Worm (Caenorhabditis elegans) whole organism, young adult: Measurements from ENCODE around the gene Y57G11B.8.
"Not testable (repeated sequence)": the region's sequence is repeated elsewhere in the genome, so short reads cannot be mapped to it uniquely, and the experiment has no call there.

ENCODE experiments used
- B0336.3 ChIP-seq: fragments of 200-800 bp; sonication (Bioruptor generic); IDR thresholded peaks from 2 replicates; pipeline ENCODE4 v1.3.6; 2022; ENCODE audit warnings: missing genetic modification characterization, missing compliant biosample characterization
- C06A6.2 ChIP-seq: fragments of 200-800 bp; sonication (Bioruptor generic); conservative IDR thresholded peaks from 2 replicates; pipeline ENCODE4 v1.3.6; 2022; ENCODE audit warnings: missing genetic modification characterization, missing compliant biosample characterization
- D2030.7 ChIP-seq: fragments of 200-800 bp; sonication (Bioruptor generic); IDR thresholded peaks from 2 replicates; pipeline ENCODE4 v1.3.6; 2022; ENCODE audit warnings: missing genetic modification reagents, missing genetic modification characterization, missing compliant biosample characterization
- F33H1.4 ChIP-seq: fragments of 200-800 bp; sonication (Bioruptor generic); IDR thresholded peaks from 2 replicates; pipeline ENCODE4 v1.3.6; 2022; ENCODE audit warnings: missing genetic modification reagents, missing genetic modification characterization, missing compliant biosample characterization
- F39B2.1 ChIP-seq: fragments of 200-800 bp; sonication (Bioruptor generic); IDR thresholded peaks from 2 replicates; pipeline ENCODE4 v1.3.6; 2022; ENCODE audit warnings: missing genetic modification reagents, missing genetic modification characterization, missing compliant biosample characterization
- F49E8.2 ChIP-seq: sonication (generic microtip); optimal IDR thresholded peaks from 3 replicates; lab custom pipeline; 2017; ENCODE audit warnings: missing genetic modification characterization, mild to moderate bottlenecking, missing compliant biosample characterization, antibody characterized with exemption, moderate library complexity; ENCODE audit not compliant: insufficient read depth
- K12H6.12 ChIP-seq: fragments of 200-800 bp; sonication (Bioruptor generic); optimal IDR thresholded peaks from 2 replicates; lab custom pipeline; 2018; ENCODE audit warnings: mild to moderate bottlenecking, missing genetic modification characterization, missing compliant biosample characterization
- T07F8.4 ChIP-seq: sonication (generic microtip); optimal IDR thresholded peaks from 2 replicates; lab custom pipeline; 2016; ENCODE audit warnings: mild to moderate bottlenecking, missing genetic modification characterization, moderate library complexity, missing compliant biosample characterization
- Y56A3A.18 ChIP-seq: fragments of 200-800 bp; sonication (Bioruptor generic); IDR thresholded peaks from 2 replicates; pipeline ENCODE4 v1.3.6; 2022; ENCODE audit warnings: missing genetic modification reagents, missing genetic modification characterization, missing compliant biosample characterization
- ZK185.1 ChIP-seq: sonication (generic microtip); optimal IDR thresholded peaks from 2 replicates; lab custom pipeline; 2016; ENCODE audit warnings: mild to moderate bottlenecking, missing genetic modification characterization, missing compliant biosample characterization; ENCODE audit not compliant: poor library complexity, severe bottlenecking
- ama-1 ChIP-seq, 3 experiments: fragments of 150-350 bp in 1 of 3; sonication (generic microtip) in 2 of 3; optimal IDR thresholded peaks; 2 replicates each; lab custom pipeline; 2014 to 2018; ENCODE audit warnings: missing biosample characterization in 2 of 3, missing genetic modification characterization in 2 of 3, missing genetic modification reagents in 2 of 3
- ceh-27 ChIP-seq: fragments of 200-800 bp; sonication (Bioruptor generic); optimal IDR thresholded peaks from 2 replicates; lab custom pipeline; 2018; ENCODE audit warnings: mild to moderate bottlenecking, missing genetic modification characterization, moderate library complexity, missing compliant biosample characterization
- dpl-1 ChIP-seq: fragments of 150-350 bp; optimal IDR thresholded peaks from 2 replicates; lab custom pipeline; 2014; ENCODE audit warnings: missing biosample characterization, missing genetic modification reagents, missing genetic modification characterization
- efl-1 ChIP-seq: fragments of 150-350 bp; optimal IDR thresholded peaks from 2 replicates; lab custom pipeline; 2014; ENCODE audit warnings: missing biosample characterization, missing genetic modification reagents, missing genetic modification characterization
- egl-18 ChIP-seq: fragments of 200-800 bp; sonication (Bioruptor generic); IDR thresholded peaks from 2 replicates; pipeline ENCODE4 v1.3.6; 2022; ENCODE audit warnings: missing genetic modification reagents, missing genetic modification characterization, missing compliant biosample characterization
- egl-44 ChIP-seq: fragments of 200-800 bp; sonication (Bioruptor generic); IDR thresholded peaks from 2 replicates; pipeline ENCODE4 v1.3.6; 2022; ENCODE audit warnings: missing genetic modification reagents, missing genetic modification characterization, missing compliant biosample characterization
- egrh-3 ChIP-seq: fragments of 200-800 bp; sonication (Bioruptor generic); IDR thresholded peaks from 2 replicates; pipeline ENCODE4 v1.3.6; 2022; ENCODE audit warnings: missing genetic modification reagents, missing genetic modification characterization, missing compliant biosample characterization
- ekl-4 ChIP-seq: fragments of 200-800 bp; sonication (Bioruptor generic); IDR thresholded peaks from 2 replicates; pipeline ENCODE4 v1.3.6; 2022; ENCODE audit warnings: missing genetic modification reagents, missing genetic modification characterization, missing compliant biosample characterization
- hlh-26 ChIP-seq: fragments of 200-800 bp; sonication (Bioruptor generic); conservative IDR thresholded peaks from 2 replicates; pipeline ENCODE4 v1.3.6; 2022; ENCODE audit warnings: missing genetic modification reagents, missing genetic modification characterization, missing compliant biosample characterization
- lag-1 ChIP-seq: fragments of 200-800 bp; sonication (Bioruptor generic); IDR thresholded peaks from 2 replicates; pipeline ENCODE4 v1.3.6; 2022; ENCODE audit warnings: missing genetic modification reagents, missing genetic modification characterization, missing compliant biosample characterization
- lir-1 ChIP-seq: fragments of 200-800 bp; sonication (Bioruptor generic); conservative IDR thresholded peaks from 2 replicates; pipeline ENCODE4 v1.3.6; 2022; ENCODE audit warnings: missing genetic modification reagents, missing genetic modification characterization, missing compliant biosample characterization
- madf-3 ChIP-seq: fragments of 200-800 bp; sonication (Bioruptor generic); IDR thresholded peaks from 2 replicates; pipeline ENCODE4 v1.3.6; 2022; ENCODE audit warnings: missing genetic modification reagents, missing genetic modification characterization, missing compliant biosample characterization
- mcd-1 ChIP-seq: fragments of 200-800 bp; sonication (Bioruptor generic); IDR thresholded peaks from 2 replicates; pipeline ENCODE4 v1.3.6; 2022; ENCODE audit warnings: missing genetic modification reagents, missing genetic modification characterization, missing compliant biosample characterization
- mel-28 ChIP-seq: sonication (generic microtip); optimal IDR thresholded peaks from 2 replicates; lab custom pipeline; 2016; ENCODE audit warnings: borderline replicate concordance, mild to moderate bottlenecking, missing genetic modification characterization, missing compliant biosample characterization
- nhr-90 ChIP-seq: sonication (generic microtip); optimal IDR thresholded peaks from 2 replicates; lab custom pipeline; 2016; ENCODE audit warnings: missing genotype, mild to moderate bottlenecking, missing genetic modification characterization, missing compliant biosample characterization
- sdz-38 ChIP-seq: sonication (generic microtip); optimal IDR thresholded peaks from 2 replicates; lab custom pipeline; 2016; ENCODE audit warnings: missing genotype, missing genetic modification characterization, missing compliant biosample characterization
- sea-2 ChIP-seq: fragments of 200-800 bp; sonication (Bioruptor generic); IDR thresholded peaks from 2 replicates; pipeline ENCODE4 v1.3.6; 2022; ENCODE audit warnings: missing genetic modification characterization, missing compliant biosample characterization
- snpc-3.4 ChIP-seq: sonication (generic microtip); optimal IDR thresholded peaks from 2 replicates; lab custom pipeline; 2017; ENCODE audit warnings: missing genetic modification characterization, mild to moderate bottlenecking, missing compliant biosample characterization, antibody characterized with exemption, moderate library complexity, missing genotype, missing genetic modification reagents
- sptf-2 ChIP-seq: fragments of 200-800 bp; sonication (Bioruptor generic); optimal IDR thresholded peaks from 2 replicates; lab custom pipeline; 2018; ENCODE audit warnings: mild to moderate bottlenecking, missing genetic modification characterization, missing compliant biosample characterization
- unc-130 ChIP-seq: sonication (generic microtip); optimal IDR thresholded peaks from 2 replicates; lab custom pipeline; 2016; ENCODE audit warnings: missing genetic modification reagents, missing genetic modification characterization, missing compliant biosample characterization
- xnd-1 ChIP-seq: sonication (generic microtip); optimal IDR thresholded peaks from 2 replicates; lab custom pipeline; 2016; ENCODE audit warnings: missing genotype, missing genetic modification reagents, missing genetic modification characterization, missing compliant biosample characterization
- zim-3 ChIP-seq: sonication (generic microtip); optimal IDR thresholded peaks from 2 replicates; lab custom pipeline; 2017; ENCODE audit warnings: mild to moderate bottlenecking, missing genetic modification characterization, moderate library complexity, missing compliant biosample characterization
- ztf-22 ChIP-seq: fragments of 200-800 bp; sonication (Bioruptor generic); optimal IDR thresholded peaks from 2 replicates; lab custom pipeline; 2018; ENCODE audit warnings: mild to moderate bottlenecking, missing genetic modification characterization, moderate library complexity, missing compliant biosample characterization

Gene Y57G11B.8

DNA sequence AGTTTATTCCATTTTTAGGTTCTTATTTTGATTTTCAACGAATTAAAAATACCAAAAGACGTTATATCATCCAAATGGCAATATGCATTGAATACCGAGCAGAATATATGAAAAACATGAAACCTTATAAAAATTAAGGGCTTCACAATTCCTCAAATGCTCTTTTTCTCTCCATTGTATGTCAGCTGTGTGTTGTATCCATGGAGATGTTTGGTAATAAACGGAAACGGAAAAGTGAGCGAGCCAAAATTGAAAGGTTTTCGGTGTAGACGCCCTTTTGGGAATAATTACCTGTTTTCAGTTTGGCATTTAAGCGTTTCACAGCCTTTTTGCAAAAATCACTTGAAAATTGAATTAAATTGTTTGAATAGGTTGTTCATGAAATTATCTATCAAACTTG lies 20.9 kb downstream of the Y57G11B.8 start:
- TF ChIP-seq unc-130 (GFP tag; lab: Kevin White, UChicago): no peak
- TF ChIP-seq egrh-3: no peak
- TF ChIP-seq F49E8.2 (tag; lab: Kevin White, UChicago): no peak
- no peak for TF ChIP-seq Y56A3A.18 (GFP tag; lab: Robert Waterston, UW)
- no peak for TF ChIP-seq ekl-4 (GFP tag; lab: Robert Waterston, UW)
- no peak for TF ChIP-seq ZK185.1 (tag; lab: Kevin White, UChicago)
- TF ChIP-seq F33H1.4 (GFP tag; lab: Robert Waterston, UW): no peak
- no peak for TF ChIP-seq lir-1 (GFP tag; lab: Robert Waterston, UW)
- no peak for TF ChIP-seq egl-44 (GFP tag; lab: Robert Waterston, UW)
- TF ChIP-seq K12H6.12 (tag; lab: Kevin White, UChicago): no peak
- TF ChIP-seq lag-1 (GFP tag; lab: Robert Waterston, UW): no peak
- TF ChIP-seq hlh-26: no peak
- TF ChIP-seq egl-18: no peak
- no peak for TF ChIP-seq ztf-22 (GFP tag; lab: Kevin White, UChicago)
- TF ChIP-seq mel-28: no peak

DNA sequence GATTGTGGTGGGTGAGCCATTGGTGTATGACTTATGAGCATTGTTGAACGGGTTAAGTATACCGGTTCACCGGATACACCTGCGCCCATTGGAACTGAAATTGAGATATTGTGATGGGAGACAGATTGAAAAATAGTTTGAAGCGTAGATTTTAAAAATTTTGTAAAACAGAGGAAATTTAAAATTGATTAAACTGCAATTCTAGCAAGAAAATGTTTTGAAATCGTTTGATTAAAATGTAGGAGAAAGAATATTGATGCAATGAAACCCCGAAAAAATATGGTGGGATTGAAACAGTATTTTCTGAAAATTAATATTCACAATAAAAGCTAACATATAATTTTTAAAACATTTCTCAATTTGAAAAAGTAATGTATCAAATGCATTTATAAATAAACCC lies 23.7 kb downstream of the Y57G11B.8 start, which contains the start of gene Y57G11B.6:
TSS of gene Y57G11B.6 (minus strand) at position 101 of the 400 bp plus-strand sequence.
- no peak for TF ChIP-seq zim-3 (tag; lab: Kevin White, UChicago)
- TF ChIP-seq dpl-1: no peak

DNA sequence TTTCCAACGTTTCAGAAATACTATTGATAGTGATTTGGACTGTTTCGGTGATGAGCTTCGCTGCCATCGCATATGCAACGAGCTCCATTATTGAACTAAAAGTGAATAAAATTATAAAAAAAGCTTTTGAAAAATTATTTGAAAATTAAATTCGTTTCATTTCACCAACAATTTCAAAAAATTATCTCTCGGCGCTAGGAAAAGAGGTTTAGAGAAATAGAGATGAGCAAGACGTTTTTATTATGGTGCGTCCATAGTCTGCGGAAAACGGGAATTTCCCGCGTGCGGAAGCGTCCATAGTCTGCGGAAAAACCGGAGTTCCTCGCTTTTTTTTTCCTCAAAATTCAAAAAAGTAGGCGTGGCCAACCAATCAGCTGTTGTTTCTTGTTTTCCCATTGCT lies 26.6 kb downstream of the Y57G11B.8 start, which contains the start of gene pals-30:
TSS of gene pals-30 (minus strand) at position 101 of the 400 bp plus-strand sequence.
- TF ChIP-seq snpc-3.4 (tag; lab: Kevin White, UChicago); mcd-1 (GFP tag; lab: Robert Waterston, UW); F39B2.1 (GFP tag; lab: Robert Waterston, UW): not testable (repeated sequence)

DNA sequence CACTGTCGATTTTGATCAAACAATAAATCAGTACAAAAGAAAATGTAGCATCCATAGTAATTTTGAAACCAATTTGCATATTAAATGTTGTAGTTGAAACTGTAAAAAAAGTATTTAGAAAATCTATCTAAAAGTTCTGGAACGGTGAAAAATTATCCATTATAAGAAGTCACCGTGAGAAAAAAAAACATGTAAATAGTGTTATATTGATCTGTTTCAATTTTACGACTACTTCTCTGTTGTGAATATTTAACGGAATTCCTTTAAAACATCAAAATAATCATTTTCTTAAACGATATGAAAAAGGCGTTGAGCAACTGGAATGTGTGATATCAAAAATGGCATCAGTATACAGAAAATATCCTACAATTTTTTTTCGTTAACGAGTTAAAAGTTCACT lies 29.2 kb downstream of the Y57G11B.8 start, which contains the start of gene T27E7.9:
TSS of gene T27E7.9 (minus strand) at position 101 of the 400 bp plus-strand sequence.
- TF ChIP-seq egrh-3 (no peak), F49E8.2 (tag; lab: Kevin White, UChicago) (no peak), D2030.7 (no peak), ceh-27 (GFP tag; lab: Kevin White, UChicago) (no peak)

DNA sequence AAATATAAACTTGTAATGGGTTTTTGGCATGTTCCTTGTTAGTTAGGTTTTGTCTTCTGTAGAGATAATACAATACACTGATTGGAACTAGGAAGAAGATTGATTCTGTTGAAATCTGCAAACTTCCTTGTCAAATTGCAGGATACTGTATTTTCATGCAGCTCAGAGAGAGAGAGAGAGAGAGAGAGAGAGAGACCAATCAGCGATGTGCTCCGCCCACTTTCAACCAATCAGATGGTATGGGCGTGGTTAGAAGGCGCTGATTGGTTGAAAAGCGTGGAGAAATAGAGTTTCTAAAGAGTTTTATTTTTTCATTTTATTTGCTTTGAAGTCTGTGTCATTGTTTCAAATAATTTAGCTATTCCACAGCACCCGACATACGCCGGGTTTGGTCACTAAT lies 31.2 kb downstream of the Y57G11B.8 start:
- TF ChIP-seq efl-1 (GFP tag; lab: Kevin White, UChicago) (no peak), T07F8.4 (no peak), ama-1 (optimal IDR thresholded peaks at IDR 0.05; lab: Kevin White, UChicago) (no peak), ama-1 (GFP tag; optimal IDR thresholded peaks at IDR 0.05; lab: Kevin White, UChicago) (no peak), xnd-1 (no peak), Y56A3A.18 (GFP tag; lab: Robert Waterston, UW) (no peak), sptf-2 (GFP tag; lab: Kevin White, UChicago) (no peak), sdz-38 (tag; lab: Kevin White, UChicago) (no peak), sea-2 (GFP tag; lab: Robert Waterston, UW) (no peak), B0336.3 (GFP tag; lab: Robert Waterston, UW) (no peak), madf-3 (GFP tag; lab: Robert Waterston, UW) (no peak), nhr-90 (tag; lab: Kevin White, UChicago) (no peak), C06A6.2 (no peak)
